Fruit fly (Drosophila melanogaster) whole organism, prepupa: ENCODE measurements around the gene sau.

Experiments used
- Blimp-1 ChIP-seq: fragments of 200-800 bp; sonication (Bioruptor generic); optimal IDR thresholded peaks from 3 replicates; lab custom pipeline; 2017; ENCODE audit warnings: missing biosample characterization, missing genetic modification characterization, mild to moderate bottlenecking, moderate library complexity, missing genetic modification reagents
- CG10631 ChIP-seq: fragments of 200-800 bp; sonication (Bioruptor generic); optimal IDR thresholded peaks from 2 replicates; lab custom pipeline; 2016; ENCODE audit warnings: missing biosample characterization, missing genetic modification characterization
- CG1621 ChIP-seq: fragments of 200-800 bp; sonication (Bioruptor generic); optimal IDR thresholded peaks from 3 replicates; lab custom pipeline; 2018; ENCODE audit warnings: missing biosample characterization, mild to moderate bottlenecking, missing genetic modification characterization
- CG31627 ChIP-seq: fragments of 200-800 bp; sonication (Bioruptor generic); optimal IDR thresholded peaks from 3 replicates; lab custom pipeline; 2016; ENCODE audit warnings: missing biosample characterization, missing genetic modification characterization
- CG32006 ChIP-seq: fragments of 200-800 bp; sonication (Bioruptor generic); optimal IDR thresholded peaks from 3 replicates; lab custom pipeline; 2017; ENCODE audit warnings: missing biosample characterization, mild to moderate bottlenecking, missing genetic modification characterization
- CG3919 ChIP-seq: fragments of 200-800 bp; sonication (Bioruptor generic); optimal IDR thresholded peaks from 3 replicates; lab custom pipeline; 2016; ENCODE audit warnings: missing biosample characterization, missing genetic modification characterization
- CG4318 ChIP-seq: fragments of 200-800 bp; sonication (Bioruptor generic); optimal IDR thresholded peaks from 3 replicates; lab custom pipeline; 2017; ENCODE audit warnings: missing biosample characterization, mild to moderate bottlenecking, missing genetic modification characterization
- CG6163 ChIP-seq: fragments of 200-800 bp; sonication (Bioruptor generic); IDR thresholded peaks from 3 replicates; pipeline ENCODE4 v1.3.6; 2022; ENCODE audit warnings: missing biosample characterization, missing genetic modification characterization
- CG6276 ChIP-seq: fragments of 200-800 bp; sonication (Bioruptor generic); optimal IDR thresholded peaks from 2 replicates; lab custom pipeline; 2017; ENCODE audit warnings: missing biosample characterization, mild to moderate bottlenecking, missing genetic modification characterization
- CG6792 ChIP-seq: fragments of 200-800 bp; sonication (Bioruptor generic); optimal IDR thresholded peaks from 3 replicates; lab custom pipeline; 2016; ENCODE audit warnings: missing biosample characterization, missing genetic modification characterization
- CG7368 ChIP-seq: fragments of 200-800 bp; sonication (Bioruptor generic); optimal IDR thresholded peaks from 3 replicates; lab custom pipeline; 2016; ENCODE audit warnings: missing biosample characterization, missing genetic modification characterization
- CG8319 ChIP-seq: fragments of 200-800 bp; sonication (Bioruptor generic); optimal IDR thresholded peaks from 3 replicates; lab custom pipeline; 2016; ENCODE audit warnings: missing biosample characterization, missing genetic modification characterization
- CG8632 ChIP-seq: fragments of 200-800 bp; sonication (Bioruptor generic); optimal IDR thresholded peaks from 3 replicates; lab custom pipeline; 2016; ENCODE audit warnings: missing biosample characterization, missing genetic modification characterization
- CG9139 ChIP-seq: fragments of 200-800 bp; sonication (Bioruptor generic); optimal IDR thresholded peaks from 3 replicates; lab custom pipeline; 2017; ENCODE audit warnings: missing biosample characterization, mild to moderate bottlenecking, missing genetic modification characterization
- Eip75B ChIP-seq: fragments of 200-800 bp; sonication (Bioruptor generic); optimal IDR thresholded peaks from 3 replicates; lab custom pipeline; 2016; ENCODE audit warnings: missing biosample characterization, missing genetic modification characterization
- Eip93F ChIP-seq: fragments of 200-800 bp; sonication (Bioruptor generic); optimal IDR thresholded peaks from 2 replicates; lab custom pipeline; 2016; ENCODE audit warnings: missing biosample characterization, mild to moderate bottlenecking, missing genetic modification characterization
- Ets21C ChIP-seq: fragments of 200-800 bp; sonication (Bioruptor generic); optimal IDR thresholded peaks from 3 replicates; lab custom pipeline; 2016; ENCODE audit warnings: missing biosample characterization, missing genetic modification characterization
- Ets96B ChIP-seq: fragments of 200-800 bp; optimal IDR thresholded peaks from 2 replicates; lab custom pipeline; 2019; ENCODE audit warnings: missing biosample characterization, mild to moderate bottlenecking, missing genetic modification characterization, moderate library complexity
- Gug ChIP-seq: fragments of 200-800 bp; sonication (Bioruptor generic); IDR thresholded peaks from 2 replicates; pipeline ENCODE4 v1.3.6; 2022; ENCODE audit warnings: missing biosample characterization, missing genetic modification characterization
- Hr39 ChIP-seq: fragments of 200-800 bp; sonication (Bioruptor generic); optimal IDR thresholded peaks from 2 replicates; lab custom pipeline; 2016; ENCODE audit warnings: missing biosample characterization, missing genetic modification characterization
- Hr4 ChIP-seq: fragments of 200-800 bp; sonication (Bioruptor generic); optimal IDR thresholded peaks from 3 replicates; lab custom pipeline; 2016; ENCODE audit warnings: missing biosample characterization, missing genetic modification characterization
- Lpt ChIP-seq: fragments of 200-800 bp; sonication (Bioruptor generic); optimal IDR thresholded peaks from 3 replicates; lab custom pipeline; 2016; ENCODE audit warnings: missing biosample characterization, missing genetic modification characterization
- Met ChIP-seq: fragments of 200-800 bp; sonication (Bioruptor generic); optimal IDR thresholded peaks from 3 replicates; lab custom pipeline; 2016; ENCODE audit warnings: missing biosample characterization, missing genetic modification characterization
- OdsH ChIP-seq: fragments of 200-800 bp; sonication (Bioruptor generic); optimal IDR thresholded peaks from 3 replicates; lab custom pipeline; 2016; ENCODE audit warnings: missing biosample characterization, missing genetic modification characterization
- Sox14 ChIP-seq: fragments of 200-800 bp; sonication (Bioruptor generic); optimal IDR thresholded peaks from 3 replicates; lab custom pipeline; 2016; ENCODE audit warnings: missing biosample characterization, missing genetic modification characterization
- Sox15 ChIP-seq: fragments of 200-800 bp; sonication (Bioruptor generic); optimal IDR thresholded peaks from 3 replicates; lab custom pipeline; 2016; ENCODE audit warnings: missing biosample characterization, missing genetic modification characterization
- achi ChIP-seq: fragments of 200-800 bp; sonication (Bioruptor generic); optimal IDR thresholded peaks from 3 replicates; lab custom pipeline; 2016; ENCODE audit warnings: missing biosample characterization, missing genetic modification characterization
- cyc ChIP-seq: fragments of 200-800 bp; sonication (Bioruptor generic); optimal IDR thresholded peaks from 3 replicates; lab custom pipeline; 2016; ENCODE audit warnings: missing biosample characterization, missing genetic modification characterization
- dac ChIP-seq: fragments of 200-800 bp; sonication (Bioruptor generic); optimal IDR thresholded peaks from 2 replicates; lab custom pipeline; 2017; ENCODE audit warnings: missing biosample characterization, mild to moderate bottlenecking, missing genetic modification characterization
- dsx ChIP-seq: fragments of 200-800 bp; optimal IDR thresholded peaks from 3 replicates; lab custom pipeline; 2019; ENCODE audit warnings: missing biosample characterization, mild to moderate bottlenecking, missing genetic modification characterization, moderate library complexity; ENCODE audit not compliant: poor library complexity, severe bottlenecking
- esn ChIP-seq: fragments of 200-800 bp; sonication (Bioruptor generic); optimal IDR thresholded peaks from 2 replicates; lab custom pipeline; 2016; ENCODE audit warnings: missing biosample characterization, mild to moderate bottlenecking, missing genetic modification characterization, moderate library complexity
- fd59A ChIP-seq: fragments of 200-800 bp; sonication (Bioruptor generic); optimal IDR thresholded peaks from 2 replicates; lab custom pipeline; 2017; ENCODE audit warnings: missing biosample characterization, mild to moderate bottlenecking, missing genetic modification characterization, missing genetic modification reagents
- lz ChIP-seq: fragments of 200-800 bp; sonication (Bioruptor generic); optimal IDR thresholded peaks from 3 replicates; lab custom pipeline; 2016; ENCODE audit warnings: missing biosample characterization, missing genetic modification characterization
- pdm3 ChIP-seq: fragments of 200-800 bp; sonication (Bioruptor generic); optimal IDR thresholded peaks from 3 replicates; lab custom pipeline; 2016; ENCODE audit warnings: missing biosample characterization, missing genetic modification characterization
- spab ChIP-seq: fragments of 200-800 bp; sonication (Bioruptor generic); optimal IDR thresholded peaks from 2 replicates; lab custom pipeline; 2017; ENCODE audit warnings: missing biosample characterization, mild to moderate bottlenecking, missing genetic modification characterization, missing genetic modification reagents
- ss ChIP-seq, 2 experiments: fragments of 200-800 bp; sonication (Bioruptor generic); optimal IDR thresholded peaks; 2 replicates in 1 of 2; 3 replicates in 1 of 2; lab custom pipeline; 2017 to 2018; ENCODE audit warnings: mild to moderate bottlenecking in 2 of 2, missing biosample characterization in 2 of 2, missing genetic modification characterization in 2 of 2, moderate library complexity in 1 of 2
- svp ChIP-seq: fragments of 200-800 bp; sonication (Bioruptor generic); peaks from one replicate; lab custom pipeline; 2016; ENCODE audit warnings: missing biosample characterization, missing genetic modification characterization
- topi ChIP-seq: fragments of 200-800 bp; sonication (Bioruptor generic); optimal IDR thresholded peaks from 3 replicates; lab custom pipeline; 2016; ENCODE audit warnings: missing biosample characterization, missing genetic modification characterization

sau gene

dm6 chr2L:2252241-2252640 lies 26.1 kb downstream of the sau start, which contains the start of gene CG17239:
Gene CG17239 (minus strand): TSS chr2L:2252341.
- TF ChIP-seq Lpt (GFP tag; lab: Kevin White, UChicago) (no peak), Hr39 (GFP tag; lab: Kevin White, UChicago) (no peak), Eip93F (GFP tag; lab: Kevin White, UChicago) (no peak), CG32006 (GFP tag; lab: Kevin White, UChicago) (no peak), Blimp-1 (GFP tag; lab: Kevin White, UChicago) (no peak), pdm3 (GFP tag; lab: Kevin White, UChicago) (no peak), lz (GFP tag; lab: Kevin White, UChicago) (no peak), topi (no peak), Ets96B (tag; lab: Kevin White, UChicago) (no peak), Met (GFP tag; lab: Kevin White, UChicago) (no peak), cyc (GFP tag; lab: Kevin White, UChicago) (no peak), Hr4 (no peak), esn (GFP tag; lab: Kevin White, UChicago) (no peak), CG9139 (GFP tag; lab: Kevin White, UChicago) (no peak), CG31627 (no peak), fd59A (GFP tag; lab: Kevin White, UChicago) (no peak)

dm6 chr2L:2252745-2253144 lies 26.6 kb downstream of the sau start, which contains the start of gene CG17234:
Gene CG17234 (plus strand): TSS chr2L:2253045.
- no peak for TF ChIP-seq svp
- no peak for TF ChIP-seq CG6276 (GFP tag; lab: Kevin White, UChicago)
- TF ChIP-seq dsx (GFP tag; lab: Kevin White, UChicago), result no peak
- no peak for TF ChIP-seq Eip75B
- TF ChIP-seq CG4318 (GFP tag; lab: Kevin White, UChicago), result no peak
- TF ChIP-seq CG6792, result no peak
- TF ChIP-seq CG1621 (tag; lab: Kevin White, UChicago), result no peak
- TF ChIP-seq Sox15, result no peak
- no peak for TF ChIP-seq pdm3 (GFP tag; lab: Kevin White, UChicago)
- no peak for TF ChIP-seq Gug (GFP tag; lab: Robert Waterston, UW)
- no peak for TF ChIP-seq ss (GFP tag; optimal IDR thresholded peaks at IDR 0.05; lab: Kevin White, UChicago)
- no peak for TF ChIP-seq spab
- TF ChIP-seq CG7368 (GFP tag; lab: Kevin White, UChicago), result no peak
- TF ChIP-seq CG8632 (GFP tag; lab: Kevin White, UChicago), result no peak
- no peak for TF ChIP-seq Eip93F (GFP tag; lab: Kevin White, UChicago)
- no peak for TF ChIP-seq CG10631 (GFP tag; lab: Kevin White, UChicago)
- TF ChIP-seq Hr4, result no peak
- no peak for TF ChIP-seq dac
- TF ChIP-seq lz (GFP tag; lab: Kevin White, UChicago), result no peak
- TF ChIP-seq achi (GFP tag; lab: Kevin White, UChicago), result no peak
- TF ChIP-seq, all 60 proteins: peak for 0

- no peak for TF ChIP-seq Eip93F (GFP tag; lab: Kevin White, UChicago)
- TF ChIP-seq Blimp-1 (GFP tag; lab: Kevin White, UChicago), result no peak
- no peak for TF ChIP-seq pdm3 (GFP tag; lab: Kevin White, UChicago)
- TF ChIP-seq CG32006 (GFP tag; lab: Kevin White, UChicago), result no peak
- no peak for TF ChIP-seq Lpt (GFP tag; lab: Kevin White, UChicago)
- TF ChIP-seq dac, result no peak
- TF ChIP-seq Sox14, result no peak
- no peak for TF ChIP-seq CG1621 (tag; lab: Kevin White, UChicago)
Measured at dm6 chr2L:2254950-2255349, 28.8 kb downstream of the sau start, which contains the start of gene Send1. Gene Send1 (minus strand): TSS chr2L:2255050.

- TF ChIP-seq CG6276 (GFP tag; lab: Kevin White, UChicago) (no peak), CG3919 (no peak), Lpt (GFP tag; lab: Kevin White, UChicago) (no peak), CG8319 (GFP tag; lab: Kevin White, UChicago) (no peak), CG6163 (GFP tag; lab: Robert Waterston, UW) (no peak), OdsH (GFP tag; lab: Kevin White, UChicago) (no peak), esn (GFP tag; lab: Kevin White, UChicago) (no peak), Ets21C (no peak)
Measured at dm6 chr2L:2263142-2263541, 37.0 kb downstream of the sau start, which contains the start of gene CG4270. Gene CG4270 (plus strand): TSS chr2L:2263442.
